Fruit fly (Drosophila melanogaster): ENCODE data around the gene CG5281.

CG5281 gene

DNA sequence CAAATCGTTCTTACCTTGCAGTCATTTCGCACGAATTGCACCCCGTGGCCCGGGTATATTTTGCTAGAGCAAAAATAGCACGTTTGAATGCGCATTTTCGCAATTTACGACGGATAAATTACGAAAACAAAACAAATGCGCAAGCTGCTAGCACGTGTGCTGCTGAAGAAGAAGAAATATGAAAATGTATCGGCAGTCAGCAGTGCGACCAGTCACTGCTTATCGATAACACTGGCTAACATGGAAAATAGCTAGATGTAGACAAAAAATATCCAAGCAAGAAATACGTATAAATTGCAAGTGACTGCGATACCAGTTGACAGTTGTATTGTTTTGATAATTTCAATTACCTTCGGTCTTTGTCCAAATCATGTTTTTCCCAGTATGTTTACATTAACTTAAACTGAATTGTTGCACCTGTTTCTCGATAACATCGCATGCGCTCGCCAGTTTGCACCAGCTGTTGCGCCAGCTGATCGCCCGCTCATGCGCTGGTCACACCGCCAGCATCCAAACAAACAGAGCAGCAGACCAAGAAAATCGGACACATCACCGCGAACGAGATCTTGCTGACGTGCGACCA, 4.2 kb upstream of the CG5281 start, which contains the start of the genes RpL24-like and CG5276 (continued):
- TF ChIP-seq CG18599 (GFP tag; optimal IDR thresholded peaks at IDR 0.05) (no peak), CG17568 (GFP tag; optimal IDR thresholded peaks at IDR 0.05) (no peak), Pdp1 (GFP tag; optimal IDR thresholded peaks at IDR 0.05) (peak in 1 of 2 experiments; percentile 37), Mrtf (GFP tag; IDR thresholded peaks at IDR 0.05) (no peak), CG13287 (GFP tag; IDR thresholded peaks at IDR 0.05; ENCODE audit: partially characterized antibody) (peak; percentile 77), Oli (tag; optimal IDR thresholded peaks at IDR 0.05) (no peak), CG34422 (GFP tag; IDR thresholded peaks at IDR 0.05) (peak; percentile 74; the same call in 1 of the 3 replicates), CG6791 (GFP tag; IDR thresholded peaks at IDR 0.05; ENCODE audit: partially characterized antibody) (0 out of 3 replicates have a peak, but pooled peaks have one; percentile 44), CG33557 (GFP tag; optimal IDR thresholded peaks at IDR 0.05) (no peak), CG4854 (GFP tag; optimal IDR thresholded peaks at IDR 0.05) (no peak), CG7271 (tag; optimal IDR thresholded peaks at IDR 0.05) (no peak), CG42726 (GFP tag; IDR thresholded peaks at IDR 0.05; ENCODE audit: partially characterized antibody) (0 out of 2 replicates have a peak, but pooled peaks have one; percentile 18), CG6272 (GFP tag; IDR thresholded peaks at IDR 0.05) (no peak), CG17612 (GFP tag; IDR thresholded peaks at IDR 0.05) (no peak), az2 (GFP tag; optimal IDR thresholded peaks at IDR 0.05) (no peak), Stat92E (GFP tag; optimal IDR thresholded peaks at IDR 0.05) (no peak), bab2 (GFP tag; optimal IDR thresholded peaks at IDR 0.05) (no peak), Jarid2 (GFP tag; optimal IDR thresholded peaks at IDR 0.05) (no peak), stc (GFP tag; IDR thresholded peaks at IDR 0.05) (no peak), inv (GFP tag; IDR thresholded peaks at IDR 0.05; ENCODE audit: partially characterized antibody) (0 out of 2 replicates have a peak, but pooled peaks have one; percentile 24), CG6175 (GFP tag; IDR thresholded peaks at IDR 0.05) (no peak), Nf-YC (tag; optimal IDR thresholded peaks at IDR 0.05) (no peak), stwl (tag; optimal IDR thresholded peaks at IDR 0.05) (peak; percentile 35), HLH4C (GFP tag; IDR thresholded peaks at IDR 0.05; ENCODE audit: partially characterized antibody) (peak; percentile 57; the same call in 2 of the 3 replicates), psq (GFP tag; optimal IDR thresholded peaks at IDR 0.05) (no peak), pho (GFP tag; optimal IDR thresholded peaks at IDR 0.05) (no peak), CG16779 (GFP tag; IDR thresholded peaks at IDR 0.05) (no peak), CG11723 (GFP tag; optimal IDR thresholded peaks at IDR 0.05) (no peak), Sox102F (GFP tag; optimal IDR thresholded peaks at IDR 0.05) (no peak), fu2 (GFP tag; optimal IDR thresholded peaks at IDR 0.05) (no peak), gfzf (GFP tag; optimal IDR thresholded peaks at IDR 0.05) (peak; percentile 74), CG17829 (tag; optimal IDR thresholded peaks at IDR 0.05) (peak; percentile 47), lmd (GFP tag; IDR thresholded peaks at IDR 0.05) (no peak), CG6813 (GFP tag; optimal IDR thresholded peaks at IDR 0.05) (no peak), MBD-R2 (GFP tag; IDR thresholded peaks at IDR 0.05) (peak; percentile 94), Deaf1 (tag; optimal IDR thresholded peaks at IDR 0.05) (no peak), amos (GFP tag; IDR thresholded peaks at IDR 0.05; ENCODE audit: partially characterized antibody) (no peak; the same call in none of the 2 replicates), CG17912 (GFP tag; optimal IDR thresholded peaks at IDR 0.05) (no peak), Sry-δ (GFP tag; optimal IDR thresholded peaks at IDR 0.05) (peak; percentile 80), sens-2 (GFP tag; IDR thresholded peaks at IDR 0.05) (no peak), Max (GFP tag; optimal IDR thresholded peaks at IDR 0.05) (peak; percentile 94), pzg (GFP tag; optimal IDR thresholded peaks at IDR 0.05) (peak; percentile 90), CG4424 (GFP tag; optimal IDR thresholded peaks at IDR 0.05) (peak; percentile 3), CG6254 (GFP tag; optimal IDR thresholded peaks at IDR 0.05) (no peak), chinmo (GFP tag; IDR thresholded peaks at IDR 0.05; ENCODE audit: partially characterized antibody) (0 out of 4 replicates have a peak, but pooled peaks have one; percentile 60), CG18619 (GFP tag; optimal IDR thresholded peaks at IDR 0.05) (no peak), unpg (GFP tag; optimal IDR thresholded peaks at IDR 0.05) (no peak), CG1024 (GFP tag; IDR thresholded peaks at IDR 0.05) (no peak)

Measured in whole organism, embryonic.